Worm (Caenorhabditis elegans) whole organism, L1 larva: Measurements from ENCODE around the gene C56E6.4.

ENCODE experiments used
- C04F5.9 ChIP-seq: sonication (generic microtip); optimal IDR thresholded peaks from 2 replicates; lab custom pipeline; 2016; ENCODE audit warnings: missing genetic modification characterization, missing compliant biosample characterization
- C34B4.2 ChIP-seq: sonication (generic microtip); optimal IDR thresholded peaks from 2 replicates; lab custom pipeline; 2017; ENCODE audit warnings: mild to moderate bottlenecking, missing genetic modification characterization, missing compliant biosample characterization
- F16B12.6 ChIP-seq: fragments of 150-350 bp; optimal IDR thresholded peaks from 2 replicates; lab custom pipeline; 2014; ENCODE audit warnings: missing biosample characterization, missing genetic modification characterization
- Y116A8C.19 ChIP-seq: sonication (generic microtip); optimal IDR thresholded peaks from 2 replicates; lab custom pipeline; 2016; ENCODE audit warnings: missing compliant biosample characterization, missing genetic modification characterization, borderline replicate concordance
- aha-1 ChIP-seq: fragments of 150-350 bp; optimal IDR thresholded peaks from 2 replicates; lab custom pipeline; 2014; ENCODE audit warnings: missing biosample characterization, missing genetic modification characterization
- aly-2 ChIP-seq: fragments of 150-350 bp; optimal IDR thresholded peaks from 2 replicates; lab custom pipeline; 2014; ENCODE audit warnings: missing biosample characterization, missing genetic modification characterization
- ama-1 ChIP-seq: fragments of 150-350 bp; optimal IDR thresholded peaks from 2 replicates; lab custom pipeline; 2014
- blmp-1 ChIP-seq: fragments of 150-350 bp; optimal IDR thresholded peaks from 2 replicates; lab custom pipeline; 2014; ENCODE audit warnings: missing biosample characterization, missing genetic modification characterization
- ceh-63 ChIP-seq: fragments of 200-800 bp; sonication (Bioruptor generic); optimal IDR thresholded peaks from 2 replicates; lab custom pipeline; 2018; ENCODE audit warnings: mild to moderate bottlenecking, missing genetic modification characterization, missing compliant biosample characterization
- dpl-1 ChIP-seq, 3 experiments: fragments of 150-350 bp in 2 of 3; sonication (generic microtip) in 1 of 3; optimal IDR thresholded peaks; 2 replicates each; lab custom pipeline; 2014 to 2017; ENCODE audit warnings: missing biosample characterization in 3 of 3, missing genetic modification characterization in 3 of 3, missing genetic modification reagents in 3 of 3
- dsc-1 ChIP-seq: sonication (generic microtip); optimal IDR thresholded peaks from 2 replicates; lab custom pipeline; 2016; ENCODE audit warnings: mild to moderate bottlenecking, missing genetic modification characterization, missing compliant biosample characterization
- efl-1 ChIP-seq, 4 experiments: fragments of 150-350 bp; optimal IDR thresholded peaks in 3 of 4; peaks in 1 of 4; 1 replicate in 1 of 4; 2 replicates in 3 of 4; lab custom pipeline; 2014; ENCODE audit warnings: missing biosample characterization in 2 of 4, missing genetic modification characterization in 2 of 4, missing genetic modification reagents in 2 of 4
- efl-3 ChIP-seq: fragments of 200-800 bp; sonication (Bioruptor generic); optimal IDR thresholded peaks from 2 replicates; lab custom pipeline; 2018; ENCODE audit warnings: mild to moderate bottlenecking, missing genetic modification characterization, missing compliant biosample characterization
- egl-13 ChIP-seq: sonication (generic microtip); optimal IDR thresholded peaks from 2 replicates; lab custom pipeline; 2016; ENCODE audit warnings: missing genotype, missing genetic modification reagents, missing genetic modification characterization, missing compliant biosample characterization
- egl-27 ChIP-seq, 2 experiments: fragments of 150-350 bp in 1 of 2; sonication (generic microtip); optimal IDR thresholded peaks; 3 replicates each; lab custom pipeline; 2017 to 2018; ENCODE audit warnings: missing biosample characterization in 2 of 2, missing genetic modification characterization in 2 of 2, missing genetic modification reagents in 2 of 2
- elt-2 ChIP-seq: sonication (generic microtip); optimal IDR thresholded peaks from 2 replicates; lab custom pipeline; 2016; ENCODE audit warnings: missing genetic modification characterization, mild to moderate bottlenecking, inconsistent platforms, missing compliant biosample characterization, missing genetic modification reagents
- ets-5 ChIP-seq: fragments of 200-800 bp; sonication (Bioruptor generic); IDR thresholded peaks from 2 replicates; pipeline ENCODE4 v1.3.6; 2022; ENCODE audit warnings: missing genetic modification characterization, missing compliant biosample characterization
- fkh-10 ChIP-seq: sonication (generic microtip); optimal IDR thresholded peaks from 2 replicates; lab custom pipeline; 2017; ENCODE audit warnings: missing biosample characterization, missing genetic modification reagents, missing genetic modification characterization
- fkh-4 ChIP-seq: sonication (generic microtip); optimal IDR thresholded peaks from 2 replicates; lab custom pipeline; 2016; ENCODE audit warnings: missing compliant biosample characterization, missing genetic modification characterization, borderline replicate concordance
- grh-1 ChIP-seq: fragments of 200-800 bp; sonication (Bioruptor generic); IDR thresholded peaks from 2 replicates; pipeline ENCODE4 v1.3.6; 2022; ENCODE audit warnings: missing genetic modification reagents, missing genetic modification characterization, missing compliant biosample characterization
- isw-1 ChIP-seq: fragments of 200-800 bp; sonication (Bioruptor generic); IDR thresholded peaks from 2 replicates; pipeline ENCODE4 v1.3.6; 2022; ENCODE audit warnings: missing genetic modification characterization, missing compliant biosample characterization
- lin-13 ChIP-seq: fragments of 150-350 bp; optimal IDR thresholded peaks from 2 replicates; lab custom pipeline; 2014; ENCODE audit warnings: missing biosample characterization, missing genetic modification reagents, missing genetic modification characterization
- lin-14 ChIP-seq: fragments of 200-800 bp; sonication (Bioruptor generic); optimal IDR thresholded peaks from 2 replicates; lab custom pipeline; 2018; ENCODE audit warnings: mild to moderate bottlenecking, missing genetic modification characterization, moderate library complexity, missing compliant biosample characterization
- lin-35 ChIP-seq, 2 experiments: fragments of 150-350 bp; optimal IDR thresholded peaks; 2 replicates each; lab custom pipeline; 2014; ENCODE audit warnings: missing biosample characterization in 2 of 2, missing genetic modification characterization in 2 of 2, missing genetic modification reagents in 2 of 2
- lir-3 ChIP-seq: sonication (generic microtip); optimal IDR thresholded peaks from 2 replicates; lab custom pipeline; 2016; ENCODE audit warnings: mild to moderate bottlenecking, missing genetic modification characterization, moderate library complexity, missing compliant biosample characterization; ENCODE audit not compliant: poor library complexity
- lsy-2 ChIP-seq, 2 experiments: fragments of 150-350 bp; optimal IDR thresholded peaks; 2 replicates each; lab custom pipeline; 2014; ENCODE audit warnings: missing biosample characterization in 2 of 2, missing genetic modification characterization in 2 of 2
- mdl-1 ChIP-seq, 2 experiments: fragments of 150-350 bp; optimal IDR thresholded peaks; 2 replicates each; lab custom pipeline; 2014 to 2017; ENCODE audit warnings: missing biosample characterization in 2 of 2, missing genetic modification characterization in 2 of 2, inconsistent platforms in 1 of 2
- mef-2 ChIP-seq: fragments of 150-350 bp; optimal IDR thresholded peaks from 2 replicates; lab custom pipeline; 2014; ENCODE audit warnings: missing biosample characterization, missing genetic modification characterization
- nhr-237 ChIP-seq: fragments of 150-350 bp; optimal IDR thresholded peaks from 2 replicates; lab custom pipeline; 2014; ENCODE audit warnings: missing biosample characterization, missing genetic modification characterization
- nhr-76 ChIP-seq: sonication (generic microtip); optimal IDR thresholded peaks from 2 replicates; lab custom pipeline; 2017; ENCODE audit warnings: missing biosample characterization, missing genetic modification characterization
- nhr-77 ChIP-seq: fragments of 150-350 bp; optimal IDR thresholded peaks from 2 replicates; lab custom pipeline; 2014; ENCODE audit warnings: missing biosample characterization, missing genetic modification characterization
- nhr-84 ChIP-seq: sonication (generic microtip); optimal IDR thresholded peaks from 2 replicates; lab custom pipeline; 2017; ENCODE audit warnings: missing biosample characterization, missing genetic modification characterization
- nhr-85 ChIP-seq: sonication (generic microtip); peaks from one replicate; lab custom pipeline; 2016; ENCODE audit warnings: missing genetic modification characterization, inconsistent platforms, missing compliant biosample characterization
- nhr-90 ChIP-seq: sonication (generic microtip); optimal IDR thresholded peaks from 2 replicates; lab custom pipeline; 2016; ENCODE audit warnings: mild to moderate bottlenecking, missing genetic modification characterization, missing compliant biosample characterization; ENCODE audit not compliant: poor library complexity
- sox-4 ChIP-seq: sonication (generic microtip); optimal IDR thresholded peaks from 2 replicates; lab custom pipeline; 2016; ENCODE audit warnings: missing genetic modification characterization, missing compliant biosample characterization
- sptf-1 ChIP-seq: fragments of 150-350 bp; optimal IDR thresholded peaks from 2 replicates; lab custom pipeline; 2014; ENCODE audit warnings: missing biosample characterization, missing genetic modification characterization
- tbx-2 ChIP-seq: sonication (generic microtip); optimal IDR thresholded peaks from 2 replicates; lab custom pipeline; 2016; ENCODE audit warnings: missing genetic modification characterization, missing compliant biosample characterization
- tlp-1 ChIP-seq: fragments of 150-350 bp; optimal IDR thresholded peaks from 2 replicates; lab custom pipeline; 2014; ENCODE audit warnings: missing biosample characterization, missing genetic modification characterization
- unc-30 ChIP-seq: sonication (generic microtip); optimal IDR thresholded peaks from 2 replicates; lab custom pipeline; 2017; ENCODE audit warnings: missing biosample characterization, missing genetic modification characterization
- unc-86 ChIP-seq: sonication (generic microtip); optimal IDR thresholded peaks from 2 replicates; lab custom pipeline; 2016; ENCODE audit warnings: missing genetic modification characterization, missing compliant biosample characterization
- unc-98 ChIP-seq: fragments of 200-800 bp; sonication (Bioruptor generic); IDR thresholded peaks from 2 replicates; pipeline ENCODE4 v1.3.6; 2022; ENCODE audit warnings: missing genetic modification characterization, missing compliant biosample characterization
- zag-1 ChIP-seq: fragments of 150-350 bp; optimal IDR thresholded peaks from 2 replicates; lab custom pipeline; 2014; ENCODE audit warnings: missing biosample characterization, missing genetic modification characterization
- ztf-11 ChIP-seq, 2 experiments: sonication (generic microtip); optimal IDR thresholded peaks; 2 replicates each; lab custom pipeline; 2016 to 2017; ENCODE audit warnings: missing genetic modification characterization in 2 of 2, missing biosample characterization in 1 of 2, missing compliant biosample characterization in 1 of 2

The C56E6.4 gene

ce11 chrII:6560291-6560690, 31.8 kb upstream of the C56E6.4 start:
- TF ChIP-seq egl-27 (tag; optimal IDR thresholded peaks at IDR 0.05; lab: Kevin White, UChicago) (no peak), zag-1 (tag; lab: Kevin White, UChicago) (no peak), nhr-85 (no peak), dpl-1 (GFP tag; optimal IDR thresholded peaks at IDR 0.05; lab: Kevin White, UChicago) (no peak), dsc-1 (tag; lab: Kevin White, UChicago) (no peak), Y116A8C.19 (no peak), lin-13 (GFP tag; lab: Kevin White, UChicago) (no peak), unc-98 (no peak), unc-30 (tag; lab: Kevin White, UChicago) (no peak), tbx-2 (tag; lab: Kevin White, UChicago) (no peak), blmp-1 (no peak), lin-35 (GFP tag; optimal IDR thresholded peaks at IDR 0.05; lab: Kevin White, UChicago) (no peak), isw-1 (GFP tag; lab: Robert Waterston, UW) (no peak), efl-3 (GFP tag; lab: Kevin White, UChicago) (no peak), nhr-84 (tag; lab: Kevin White, UChicago) (no peak), tlp-1 (no peak), nhr-237 (tag; lab: Kevin White, UChicago) (no peak)

ce11 chrII:6558887-6559286, 30.4 kb upstream of the C56E6.4 start:
- TF ChIP-seq tlp-1 (no peak), ama-1 (lab: Kevin White, UChicago) (peak; percentile 64), efl-1 (optimal IDR thresholded peaks at IDR 0.05; lab: Kevin White, UChicago) (no peak), efl-1 (GFP tag; optimal IDR thresholded peaks at IDR 0.05 in 1 of 2; lab: Kevin White, UChicago) (peak in 1 of 2 experiments; percentile 14), lin-35 (GFP tag; optimal IDR thresholded peaks at IDR 0.05; lab: Kevin White, UChicago) (peak in 1 of 2 experiments; percentile 19)

- TF ChIP-seq lir-3 (no peak), grh-1 (GFP tag; lab: Robert Waterston, UW) (no peak)
Observed at ce11 chrII:6554677-6555076, 26.1 kb upstream of the C56E6.4 start, which contains the start of gene wrn-1. TSS of gene wrn-1 (plus strand) at chrII:6554977.

ce11 chrII:6544842-6545410, 16.4 kb upstream of the C56E6.4 start, which contains the start of gene lron-15:
TSS of gene lron-15 (minus strand) at chrII:6544892.
- no peak for TF ChIP-seq elt-2
- peak; percentile 19 for TF ChIP-seq lin-14 (GFP tag; lab: Kevin White, UChicago)

- TF ChIP-seq tlp-1: no peak
- TF ChIP-seq lin-14 (GFP tag; lab: Kevin White, UChicago): peak; percentile 60
- TF ChIP-seq sox-4 (tag; lab: Kevin White, UChicago): no peak
- peak; percentile 81 to 92 for TF ChIP-seq efl-1 (optimal IDR thresholded peaks at IDR 0.05; lab: Kevin White, UChicago)
- peak; percentile 92 to 99 for TF ChIP-seq efl-1 (GFP tag; optimal IDR thresholded peaks at IDR 0.05 in 1 of 2; lab: Kevin White, UChicago)
- no peak for TF ChIP-seq grh-1 (GFP tag; lab: Robert Waterston, UW)
- peak; percentile 49 for TF ChIP-seq blmp-1
- TF ChIP-seq mef-2 (tag; lab: Kevin White, UChicago): no peak
- no peak for TF ChIP-seq C34B4.2
- no peak for TF ChIP-seq nhr-84 (tag; lab: Kevin White, UChicago)
- no peak for TF ChIP-seq nhr-77 (tag; lab: Kevin White, UChicago)
- peak; percentile 65 for TF ChIP-seq nhr-85
- no peak for TF ChIP-seq sptf-1 (tag; lab: Kevin White, UChicago)
- TF ChIP-seq C04F5.9 (tag; lab: Kevin White, UChicago): no peak
- TF ChIP-seq F16B12.6: peak; percentile 30
- TF ChIP-seq mdl-1 (tag; optimal IDR thresholded peaks at IDR 0.05; lab: Kevin White, UChicago): peak in 1 of 2 experiments; percentile 10
- peak; percentile 3 for TF ChIP-seq fkh-10
- TF ChIP-seq ets-5 (GFP tag; lab: Robert Waterston, UW): no peak
- peak; percentile 55 for TF ChIP-seq nhr-90 (tag; lab: Kevin White, UChicago)
- TF ChIP-seq fkh-4 (tag; lab: Kevin White, UChicago): no peak
- no peak for TF ChIP-seq unc-30 (tag; lab: Kevin White, UChicago)
- no peak for TF ChIP-seq nhr-76 (tag; lab: Kevin White, UChicago)
- no peak for TF ChIP-seq unc-98
- TF ChIP-seq ztf-11 (tag; optimal IDR thresholded peaks at IDR 0.05; lab: Kevin White, UChicago): no peak
- TF ChIP-seq aly-2 (tag; lab: Kevin White, UChicago): no peak
- peak; percentile 69 to 82 for TF ChIP-seq lsy-2 (tag; optimal IDR thresholded peaks at IDR 0.05; lab: Kevin White, UChicago)
- TF ChIP-seq aha-1: no peak
- TF ChIP-seq egl-13 (tag; lab: Kevin White, UChicago): no peak
- TF ChIP-seq lin-13 (GFP tag; lab: Kevin White, UChicago): no peak
- TF ChIP-seq unc-86 (tag; lab: Kevin White, UChicago): no peak
- no peak for TF ChIP-seq ceh-63 (GFP tag; lab: Kevin White, UChicago)
Observed at ce11 chrII:6535957-6536424, 7.5 kb upstream of the C56E6.4 start, which contains the start of gene utp-20. TSS of gene utp-20 (plus strand) at chrII:6536374.
